Fruit fly (Drosophila melanogaster) whole organism, adult: ENCODE measurements around the gene RfC38.

Experiments used
- CG11617 ChIP-seq: fragments of 200-800 bp; sonication (Bioruptor generic); optimal IDR thresholded peaks from 2 replicates; lab custom pipeline; 2017; ENCODE audit warnings: mild to moderate bottlenecking, missing biosample characterization, missing genetic modification reagents, missing genetic modification characterization
- CG12768 ChIP-seq: fragments of 200-800 bp; sonication (Bioruptor generic); optimal IDR thresholded peaks from 2 replicates; lab custom pipeline; 2017; ENCODE audit warnings: missing biosample characterization, missing genetic modification characterization, mild to moderate bottlenecking, moderate library complexity, missing genetic modification reagents
- CG1620 ChIP-seq: fragments of 200-800 bp; sonication (Bioruptor generic); optimal IDR thresholded peaks from 2 replicates; lab custom pipeline; 2016; ENCODE audit warnings: missing biosample characterization, missing genetic modification characterization
- CG33017 ChIP-seq: fragments of 200-800 bp; sonication (Bioruptor generic); optimal IDR thresholded peaks from 2 replicates; lab custom pipeline; 2018; ENCODE audit warnings: missing biosample characterization, mild to moderate bottlenecking, missing genetic modification characterization, moderate library complexity
- CG5204 ChIP-seq: fragments of 200-800 bp; sonication (Bioruptor generic); optimal IDR thresholded peaks from 2 replicates; lab custom pipeline; 2016; ENCODE audit warnings: missing biosample characterization, missing genetic modification characterization
- CG7045 ChIP-seq: fragments of 200-800 bp; sonication (Bioruptor generic); optimal IDR thresholded peaks from 2 replicates; lab custom pipeline; 2017; ENCODE audit warnings: missing biosample characterization, mild to moderate bottlenecking, missing genetic modification characterization
- Clk ChIP-seq: fragments of 200-800 bp; sonication (Bioruptor generic); optimal IDR thresholded peaks from 2 replicates; lab custom pipeline; 2017; ENCODE audit warnings: missing biosample characterization, missing genetic modification characterization
- Crg-1 ChIP-seq: fragments of 200-800 bp; sonication (Bioruptor generic); optimal IDR thresholded peaks from 2 replicates; lab custom pipeline; 2016; ENCODE audit warnings: missing biosample characterization, missing genetic modification characterization
- Hr96 ChIP-seq: fragments of 200-800 bp; sonication (Bioruptor generic); optimal IDR thresholded peaks from 2 replicates; lab custom pipeline; 2016; ENCODE audit warnings: missing biosample characterization, missing genetic modification characterization
- Mnt ChIP-seq: fragments of 200-800 bp; sonication (Bioruptor generic); optimal IDR thresholded peaks from 2 replicates; lab custom pipeline; 2016; ENCODE audit warnings: missing biosample characterization, mild to moderate bottlenecking, missing genetic modification characterization
- bab1 ChIP-seq: fragments of 200-800 bp; sonication (Bioruptor generic); optimal IDR thresholded peaks from 3 replicates; lab custom pipeline; 2019; ENCODE audit warnings: missing biosample characterization, mild to moderate bottlenecking, missing genetic modification characterization, moderate library complexity
- cic ChIP-seq: fragments of 200-800 bp; sonication (Bioruptor generic); optimal IDR thresholded peaks from 2 replicates; lab custom pipeline; 2017; ENCODE audit warnings: missing biosample characterization, mild to moderate bottlenecking, missing genetic modification characterization, moderate library complexity
- cnc ChIP-seq, 2 experiments: fragments of >200 bp; optimal IDR thresholded peaks; 2 replicates each; lab custom pipeline; 2017
- kay ChIP-seq: fragments of 200-800 bp; sonication (Bioruptor generic); peaks from one replicate; lab custom pipeline; 2016; ENCODE audit warnings: missing biosample characterization, missing genetic modification characterization, borderline replicate concordance
- ovo ChIP-seq: fragments of 200-800 bp; sonication (Bioruptor generic); optimal IDR thresholded peaks from 2 replicates; lab custom pipeline; 2016; ENCODE audit warnings: missing biosample characterization, missing genetic modification characterization
- pad ChIP-seq: fragments of 200-800 bp; sonication (Bioruptor generic); optimal IDR thresholded peaks from 3 replicates; lab custom pipeline; 2017; ENCODE audit warnings: missing biosample characterization, missing genetic modification characterization, mild to moderate bottlenecking, moderate library complexity, missing genetic modification reagents
- tj ChIP-seq: fragments of 200-800 bp; sonication (Bioruptor generic); optimal IDR thresholded peaks from 3 replicates; lab custom pipeline; 2017; ENCODE audit warnings: missing biosample characterization, mild to moderate bottlenecking, missing genetic modification characterization, moderate library complexity
- toe ChIP-seq: fragments of 200-800 bp; sonication (Bioruptor generic); optimal IDR thresholded peaks from 2 replicates; lab custom pipeline; 2016; ENCODE audit warnings: missing biosample characterization, missing genetic modification characterization

RfC38 gene

dm6 chr2L:11086357-11086924 is 44.0 kb downstream of the RfC38 start, which contains the start of gene CG16854:
Gene CG16854, plus strand, starts transcription at chr2L:11086721.
- TF ChIP-seq toe (GFP tag; lab: Kevin White, UChicago) = no peak
- no peak for TF ChIP-seq cic (GFP tag; lab: Kevin White, UChicago)
- TF ChIP-seq tj (GFP tag; lab: Kevin White, UChicago) = no peak
- TF ChIP-seq Hr96 (GFP tag; lab: Kevin White, UChicago) = no peak
- no peak for TF ChIP-seq CG1620 (GFP tag; lab: Kevin White, UChicago)

dm6 chr2L:11085129-11085528 is 45.3 kb downstream of the RfC38 start, which contains the start of gene AstCC:
Gene AstCC, minus strand, starts transcription at chr2L:11085229.
- TF ChIP-seq CG5204 (GFP tag; lab: Kevin White, UChicago) = no peak
- TF ChIP-seq bab1 = no peak
- TF ChIP-seq CG12768 (GFP tag; lab: Kevin White, UChicago) = no peak
- no peak for TF ChIP-seq CG1620 (GFP tag; lab: Kevin White, UChicago)
- TF ChIP-seq toe (GFP tag; lab: Kevin White, UChicago) = no peak
- TF ChIP-seq Crg-1 (GFP tag; lab: Kevin White, UChicago) = no peak

- TF ChIP-seq CG12768 (GFP tag; lab: Kevin White, UChicago) (no peak), toe (GFP tag; lab: Kevin White, UChicago) (no peak), pad (GFP tag; lab: Kevin White, UChicago) (no peak), kay (no peak), Hr96 (GFP tag; lab: Kevin White, UChicago) (no peak), CG1620 (GFP tag; lab: Kevin White, UChicago) (no peak), Crg-1 (GFP tag; lab: Kevin White, UChicago) (no peak), cnc (optimal IDR thresholded peaks at IDR 0.05; lab: Kevin White, UChicago) (no peak), CG11617 (GFP tag; lab: Kevin White, UChicago) (no peak), Clk (GFP tag; lab: Kevin White, UChicago) (no peak), Mnt (GFP tag; lab: Kevin White, UChicago) (no peak), cic (GFP tag; lab: Kevin White, UChicago) (no peak), ovo (GFP tag; lab: Kevin White, UChicago) (no peak), bab1 (no peak)
These were observed 48.4 kb downstream of the RfC38 start for dm6 chr2L:11082025-11082424.

- TF ChIP-seq CG7045 (GFP tag; lab: Kevin White, UChicago) (no peak), CG33017 (no peak), CG11617 (GFP tag; lab: Kevin White, UChicago) (no peak), Clk (GFP tag; lab: Kevin White, UChicago) (no peak), toe (GFP tag; lab: Kevin White, UChicago) (no peak), cic (GFP tag; lab: Kevin White, UChicago) (no peak), ovo (GFP tag; lab: Kevin White, UChicago) (no peak), Crg-1 (GFP tag; lab: Kevin White, UChicago) (no peak), Hr96 (GFP tag; lab: Kevin White, UChicago) (no peak), CG12768 (GFP tag; lab: Kevin White, UChicago) (no peak), kay (no peak), CG5204 (GFP tag; lab: Kevin White, UChicago) (no peak)
These were observed 49.1 kb downstream of the RfC38 start, which contains the start of gene AstC for dm6 chr2L:11081337-11081736. Gene AstC, minus strand, starts transcription at chr2L:11081399.
